1 worm cellular context compared by ENCODE assay signal in genomic region chrIII:6604317-6604716, ce11.
TF ChIP-seq lines count a peak whose summit lies in the region.

No protein-coding gene starts in this region.

TF ChIP-seq in whole organism, L4 larva, 104 proteins besides CTCF, POLR2A, EP300 and RAD21 (continued from another document):
- TF ChIP-seq nhr-42 (GFP tag; IDR thresholded peaks at IDR 0.05; lab: Robert Waterston, UW) (no peak), hlh-11 (tag; optimal IDR thresholded peaks at IDR 0.05; lab: Kevin White, UChicago) (peak; percentile 53), F44E2.7 (GFP tag; IDR thresholded peaks at IDR 0.05; lab: Robert Waterston, UW) (no peak), unc-62 (GFP tag; optimal IDR thresholded peaks at IDR 0.05 in 1 of 2; lab: Kevin White, UChicago) (no peak), unc-62 (tag; optimal IDR thresholded peaks at IDR 0.05; lab: Kevin White, UChicago) (no peak), ama-1 (optimal IDR thresholded peaks at IDR 0.05; lab: Kevin White, UChicago) (no peak), tag-97 (GFP tag; IDR thresholded peaks at IDR 0.05; lab: Robert Waterston, UW) (no peak), hmg-1.1 (GFP tag; IDR thresholded peaks at IDR 0.05; lab: Robert Waterston, UW) (no peak), php-3 (GFP tag; IDR thresholded peaks at IDR 0.05; lab: Robert Waterston, UW) (no peak), egl-27 (tag; optimal IDR thresholded peaks at IDR 0.05; lab: Kevin White, UChicago) (no peak)
